Worm (Caenorhabditis elegans): ENCODE measurements around the gene madf-4.
A peak's percentile ranks its signal among the peaks of the same experiment; 100 is the strongest.

madf-4 gene

ce11 chrV:9987688-9988087 lies 25.4 kb upstream of the madf-4 start, which contains the start of gene C27H6.8:
Gene C27H6.8 (minus strand): TSS chrV:9987788.
- TF ChIP-seq T22C8.4 (GFP tag; IDR thresholded peaks at IDR 0.05) (no peak), klf-2 (GFP tag; conservative IDR thresholded peaks at IDR 0.05) (no peak), med-1 (GFP tag; optimal IDR thresholded peaks at IDR 0.05; ENCODE audit: insufficient read depth) (no peak), ref-1 (GFP tag; conservative IDR thresholded peaks at IDR 0.05) (no peak), ztf-29 (GFP tag; IDR thresholded peaks at IDR 0.05) (no peak), ztf-23 (GFP tag; IDR thresholded peaks at IDR 0.05) (no peak), flt-1 (GFP tag; IDR thresholded peaks at IDR 0.05) (no peak), tab-1 (GFP tag; IDR thresholded peaks at IDR 0.05) (no peak), cog-1 (tag; optimal IDR thresholded peaks at IDR 0.05) (no peak)

ce11 chrV:9986177-9986576 lies 23.9 kb upstream of the madf-4 start, which contains the start of gene rmd-2:
Gene rmd-2 (minus strand): TSS chrV:9986277.
- TF ChIP-seq cog-1 (tag; optimal IDR thresholded peaks at IDR 0.05) (no peak), tab-1 (GFP tag; IDR thresholded peaks at IDR 0.05) (no peak), ztf-29 (GFP tag; IDR thresholded peaks at IDR 0.05) (no peak), ztf-23 (GFP tag; IDR thresholded peaks at IDR 0.05) (no peak), ref-1 (GFP tag; conservative IDR thresholded peaks at IDR 0.05) (no peak), T22C8.4 (GFP tag; IDR thresholded peaks at IDR 0.05) (no peak), klf-2 (GFP tag; conservative IDR thresholded peaks at IDR 0.05) (no peak), flt-1 (GFP tag; IDR thresholded peaks at IDR 0.05) (no peak), med-1 (GFP tag; optimal IDR thresholded peaks at IDR 0.05; ENCODE audit: insufficient read depth) (no peak)

DNA sequence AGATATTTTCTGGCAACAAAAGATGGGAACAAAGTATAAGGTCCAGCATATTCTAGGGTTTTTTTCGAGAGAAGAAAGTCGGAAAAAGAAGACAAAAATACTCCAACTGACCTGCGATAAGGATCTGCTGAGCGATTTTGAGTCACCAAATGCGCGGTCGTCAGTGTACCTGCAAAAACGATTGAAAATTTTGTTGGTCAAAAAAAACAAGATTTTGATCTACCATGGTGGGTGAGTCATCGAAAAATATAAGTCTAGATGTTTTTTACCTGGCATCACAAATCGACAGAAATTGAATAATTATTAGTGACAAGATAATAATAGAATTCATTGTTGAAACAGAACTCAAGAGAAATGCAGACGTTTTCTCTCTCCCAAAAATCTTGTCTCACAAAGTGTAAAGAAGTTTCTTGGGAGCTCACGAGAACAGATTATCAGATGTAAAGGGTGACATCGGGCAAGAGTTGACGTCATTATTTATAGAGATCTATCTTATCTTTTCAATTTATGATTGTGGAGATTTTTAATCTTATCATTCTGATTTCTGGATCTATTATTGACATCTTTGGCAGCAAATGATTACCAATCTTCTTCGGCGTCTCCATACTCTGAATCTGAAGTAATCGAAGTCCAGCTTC lies 23.1 kb upstream of the madf-4 start:
- TF ChIP-seq klf-2 (GFP tag; conservative IDR thresholded peaks at IDR 0.05) (no peak), tab-1 (GFP tag; IDR thresholded peaks at IDR 0.05) (no peak), med-1 (GFP tag; optimal IDR thresholded peaks at IDR 0.05; ENCODE audit: insufficient read depth) (no peak), T22C8.4 (GFP tag; IDR thresholded peaks at IDR 0.05) (no peak), ztf-29 (GFP tag; IDR thresholded peaks at IDR 0.05) (no peak), cog-1 (tag; optimal IDR thresholded peaks at IDR 0.05) (no peak), ref-1 (GFP tag; conservative IDR thresholded peaks at IDR 0.05) (no peak)

DNA sequence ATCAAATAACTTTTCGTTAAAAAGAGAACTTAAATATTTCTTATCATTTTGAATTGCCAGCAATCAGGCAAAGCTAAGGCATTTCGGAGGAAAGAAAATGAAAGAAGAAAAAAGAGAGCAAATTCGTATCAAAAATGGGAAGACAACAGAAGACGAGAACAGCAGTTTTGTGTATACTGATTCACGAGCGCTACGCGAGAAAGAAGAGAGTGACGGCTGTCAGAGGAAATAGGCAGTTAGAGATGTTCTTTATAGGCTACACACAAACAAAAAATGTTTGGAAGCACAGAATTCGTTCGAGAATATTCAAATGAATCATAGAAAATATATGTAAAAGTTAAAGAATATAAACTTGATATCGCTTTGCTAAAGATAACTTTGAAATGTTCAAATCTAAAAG lies 22.5 kb upstream of the madf-4 start:
- TF ChIP-seq klf-2 (GFP tag; conservative IDR thresholded peaks at IDR 0.05) = no peak
- no peak for TF ChIP-seq ztf-29 (GFP tag; IDR thresholded peaks at IDR 0.05)
- TF ChIP-seq med-1 (GFP tag; optimal IDR thresholded peaks at IDR 0.05; ENCODE audit: insufficient read depth) = no peak
- no peak for TF ChIP-seq tab-1 (GFP tag; IDR thresholded peaks at IDR 0.05)
- TF ChIP-seq flt-1 (GFP tag; IDR thresholded peaks at IDR 0.05) = no peak
- TF ChIP-seq T22C8.4 (GFP tag; IDR thresholded peaks at IDR 0.05) = no peak

DNA sequence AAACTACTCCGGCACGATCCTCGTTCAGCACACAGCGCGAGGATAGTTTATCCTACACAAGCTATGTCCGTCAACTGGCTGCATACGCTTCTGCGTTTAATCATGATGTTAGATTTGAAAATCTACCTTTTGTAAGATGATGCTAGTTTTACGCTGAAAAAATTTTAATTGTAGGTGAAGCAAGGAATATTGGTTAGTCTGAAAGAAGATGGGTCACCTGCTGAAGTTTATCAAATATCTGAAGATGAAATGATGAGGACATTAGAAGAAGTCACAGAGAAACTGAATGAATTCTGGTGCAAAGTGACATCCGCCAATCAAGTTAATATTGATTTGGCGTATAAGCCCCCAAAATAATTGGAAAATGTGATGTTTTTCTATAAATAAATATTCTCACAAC lies 21.2 kb upstream of the madf-4 start:
- TF ChIP-seq ztf-29 (GFP tag; IDR thresholded peaks at IDR 0.05) = no peak
- TF ChIP-seq cog-1 (tag; optimal IDR thresholded peaks at IDR 0.05) = no peak
- no peak for TF ChIP-seq ztf-23 (GFP tag; IDR thresholded peaks at IDR 0.05)
- no peak for TF ChIP-seq T22C8.4 (GFP tag; IDR thresholded peaks at IDR 0.05)
- no peak for TF ChIP-seq med-1 (GFP tag; optimal IDR thresholded peaks at IDR 0.05; ENCODE audit: insufficient read depth)
- TF ChIP-seq klf-2 (GFP tag; conservative IDR thresholded peaks at IDR 0.05) = no peak
- no peak for TF ChIP-seq flt-1 (GFP tag; IDR thresholded peaks at IDR 0.05)
- no peak for TF ChIP-seq tab-1 (GFP tag; IDR thresholded peaks at IDR 0.05)
- no peak for TF ChIP-seq ref-1 (GFP tag; conservative IDR thresholded peaks at IDR 0.05)

DNA sequence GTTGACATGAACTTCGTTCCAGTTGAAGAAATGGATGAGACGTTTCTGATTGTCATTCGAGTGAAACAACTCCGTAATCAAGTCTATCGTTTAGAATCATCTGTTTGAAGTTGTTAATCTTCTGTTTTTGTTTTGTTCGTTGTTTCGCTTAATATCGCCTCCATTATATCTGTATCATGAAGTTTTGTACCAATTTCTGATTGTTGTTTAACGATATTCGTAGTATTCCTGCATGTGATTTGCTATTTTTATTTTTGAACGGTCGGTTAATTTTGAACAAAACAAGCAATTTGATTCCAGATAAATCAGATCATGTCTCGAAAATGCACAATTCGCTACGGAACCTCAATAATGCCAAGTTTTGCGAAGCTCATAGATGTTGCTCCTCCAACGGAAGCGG lies 20.3 kb upstream of the madf-4 start, which contains the start of gene C27H6.9:
Gene C27H6.9, plus strand, starts transcription at position 301 of the 400 bp plus-strand sequence.
- no peak for TF ChIP-seq med-1 (GFP tag; optimal IDR thresholded peaks at IDR 0.05; ENCODE audit: insufficient read depth)
- TF ChIP-seq klf-2 (GFP tag; conservative IDR thresholded peaks at IDR 0.05) = no peak
- no peak for TF ChIP-seq tab-1 (GFP tag; IDR thresholded peaks at IDR 0.05)
- no peak for TF ChIP-seq cog-1 (tag; optimal IDR thresholded peaks at IDR 0.05)
- TF ChIP-seq flt-1 (GFP tag; IDR thresholded peaks at IDR 0.05) = no peak
- TF ChIP-seq T22C8.4 (GFP tag; IDR thresholded peaks at IDR 0.05) = no peak
- no peak for TF ChIP-seq ztf-29 (GFP tag; IDR thresholded peaks at IDR 0.05)
- TF ChIP-seq ztf-23 (GFP tag; IDR thresholded peaks at IDR 0.05) = no peak
- no peak for TF ChIP-seq ref-1 (GFP tag; conservative IDR thresholded peaks at IDR 0.05)

- TF ChIP-seq ztf-23 (GFP tag; IDR thresholded peaks at IDR 0.05) (peak; percentile 68; the same call in 1 of the 2 replicates), flt-1 (GFP tag; IDR thresholded peaks at IDR 0.05) (peak; percentile 76), ref-1 (GFP tag; conservative IDR thresholded peaks at IDR 0.05) (peak; percentile 55; the same call in 1 of the 2 replicates), klf-2 (GFP tag; conservative IDR thresholded peaks at IDR 0.05) (0 out of 2 replicates have a peak, but pooled peaks have one; percentile 23)
These were observed 18.6 kb upstream of the madf-4 start, which contains the start of the genes ruvb-1 and tofu-1 for ce11 chrV:9980731-9981483. Gene ruvb-1 (minus strand): TSS chrV:9980802. Gene tofu-1 (plus strand): TSS chrV:9981147.

DNA sequence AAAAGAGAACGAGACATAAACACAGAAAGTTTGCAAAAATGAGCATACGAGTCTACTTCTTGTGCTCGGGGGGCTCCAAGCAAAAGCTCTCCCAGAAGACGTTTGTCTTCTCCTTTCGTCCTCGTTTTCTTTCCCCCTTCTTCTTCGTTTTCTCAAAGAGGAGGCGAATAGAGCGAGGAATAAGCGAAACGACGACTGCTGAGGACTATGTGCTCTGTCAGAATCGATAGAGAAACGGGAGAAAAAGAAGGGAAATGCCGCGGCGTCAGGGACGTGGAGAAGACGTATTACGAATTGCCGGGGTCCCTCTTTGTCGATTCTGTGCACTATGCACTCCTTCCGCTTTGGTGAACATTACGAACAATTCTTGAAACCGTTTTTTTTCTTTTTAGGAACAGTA lies 16.1 kb upstream of the madf-4 start:
- TF ChIP-seq ztf-29 (GFP tag; IDR thresholded peaks at IDR 0.05) = no peak
- TF ChIP-seq T22C8.4 (GFP tag; IDR thresholded peaks at IDR 0.05) = no peak
- TF ChIP-seq cog-1 (tag; optimal IDR thresholded peaks at IDR 0.05) = no peak
- no peak for TF ChIP-seq flt-1 (GFP tag; IDR thresholded peaks at IDR 0.05)
- no peak for TF ChIP-seq med-1 (GFP tag; optimal IDR thresholded peaks at IDR 0.05; ENCODE audit: insufficient read depth)
- no peak for TF ChIP-seq tab-1 (GFP tag; IDR thresholded peaks at IDR 0.05)
- TF ChIP-seq ztf-23 (GFP tag; IDR thresholded peaks at IDR 0.05) = no peak
- no peak for TF ChIP-seq klf-2 (GFP tag; conservative IDR thresholded peaks at IDR 0.05)
- no peak for TF ChIP-seq ref-1 (GFP tag; conservative IDR thresholded peaks at IDR 0.05)

ce11 chrV:9977211-9977610 lies 14.9 kb upstream of the madf-4 start:
- TF ChIP-seq flt-1 (GFP tag; IDR thresholded peaks at IDR 0.05) = no peak
- no peak for TF ChIP-seq tab-1 (GFP tag; IDR thresholded peaks at IDR 0.05)
- no peak for TF ChIP-seq ztf-29 (GFP tag; IDR thresholded peaks at IDR 0.05)
- TF ChIP-seq ref-1 (GFP tag; conservative IDR thresholded peaks at IDR 0.05) = no peak
- TF ChIP-seq T22C8.4 (GFP tag; IDR thresholded peaks at IDR 0.05) = no peak
- TF ChIP-seq cog-1 (tag; optimal IDR thresholded peaks at IDR 0.05) = no peak
- no peak for TF ChIP-seq ztf-23 (GFP tag; IDR thresholded peaks at IDR 0.05)
- TF ChIP-seq med-1 (GFP tag; optimal IDR thresholded peaks at IDR 0.05; ENCODE audit: insufficient read depth) = no peak
- TF ChIP-seq klf-2 (GFP tag; conservative IDR thresholded peaks at IDR 0.05) = no peak

Data from whole organism, midembryonic.